Fruit fly (Drosophila melanogaster) whole organism, embryonic: ENCODE data around the gene CG7275.

Experiments
- CG3281 ChIP-seq: fragments of 200-800 bp; sonication (Bioruptor generic); optimal IDR thresholded peaks from 3 replicates; lab custom pipeline; 2017; ENCODE audit warnings: missing biosample characterization, mild to moderate bottlenecking, missing genetic modification characterization
- CG4424 ChIP-seq: fragments of 200-800 bp; sonication (Bioruptor generic); optimal IDR thresholded peaks from 3 replicates; lab custom pipeline; 2016; ENCODE audit warnings: missing biosample characterization, missing genetic modification characterization
- Doc3 ChIP-seq: fragments of 200-800 bp; sonication (Bioruptor generic); IDR thresholded peaks from 3 replicates; pipeline ENCODE4 v1.3.6; 2022; ENCODE audit warnings: missing biosample characterization, missing genetic modification characterization; ENCODE audit not compliant: partially characterized antibody
- Lpt ChIP-seq: fragments of >200 bp; optimal IDR thresholded peaks from 2 replicates; lab custom pipeline; 2018; ENCODE audit warnings: missing biosample characterization, missing genetic modification characterization
- Med ChIP-seq: fragments of 200-800 bp; sonication (Bioruptor generic); peaks from one replicate; lab custom pipeline; 2016; ENCODE audit warnings: missing biosample characterization, missing genetic modification characterization, mild to moderate bottlenecking, inconsistent platforms, moderate library complexity
- Mrtf ChIP-seq: fragments of 200-800 bp; sonication (Bioruptor generic); IDR thresholded peaks from 3 replicates; pipeline ENCODE4 v1.3.6; 2022; ENCODE audit warnings: missing biosample characterization, missing genetic modification characterization
- Sox102F ChIP-seq: fragments of 200-800 bp; sonication (Bioruptor generic); optimal IDR thresholded peaks from 2 replicates; lab custom pipeline; 2018; ENCODE audit warnings: missing biosample characterization, mild to moderate bottlenecking, missing genetic modification characterization, moderate library complexity
- Xbp1 ChIP-seq: fragments of 200-800 bp; sonication (Bioruptor generic); optimal IDR thresholded peaks from 3 replicates; lab custom pipeline; 2016; ENCODE audit warnings: missing biosample characterization, mild to moderate bottlenecking, missing genetic modification characterization
- da ChIP-seq: fragments of 200-800 bp; sonication (Bioruptor generic); optimal IDR thresholded peaks from 2 replicates; lab custom pipeline; 2016; ENCODE audit warnings: missing biosample characterization, missing genetic modification characterization
- nom ChIP-seq: fragments of 200-800 bp; sonication (Bioruptor generic); optimal IDR thresholded peaks from 2 replicates; lab custom pipeline; 2017; ENCODE audit warnings: missing biosample characterization, missing genetic modification characterization, mild to moderate bottlenecking, moderate library complexity, missing genetic modification reagents

DNA sequence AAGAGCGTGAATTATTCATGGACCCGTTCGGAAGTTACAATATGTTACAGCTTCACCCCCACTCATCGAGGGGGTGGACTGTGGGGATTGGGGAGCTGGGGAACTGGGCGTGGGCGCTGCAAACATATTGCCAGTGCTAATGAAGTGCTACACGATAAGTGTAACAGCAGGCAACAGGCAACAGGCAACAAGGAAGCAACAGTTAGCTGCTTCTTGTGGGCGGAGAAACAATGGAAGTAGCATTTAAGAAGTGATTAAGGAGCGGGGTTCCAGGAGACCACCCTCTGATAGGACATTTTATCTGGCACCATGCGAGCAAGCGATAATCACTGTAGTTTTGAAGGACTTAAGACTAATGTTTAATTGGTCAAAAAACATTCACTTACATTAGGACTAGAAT, 42.5 kb downstream of the CG7275 start:
- TF ChIP-seq Xbp1 (GFP tag; lab: Kevin White, UChicago) = no peak
- TF ChIP-seq CG4424 (GFP tag; lab: Kevin White, UChicago) = no peak
- no peak for TF ChIP-seq Med (GFP tag; lab: Kevin White, UChicago)
- no peak for TF ChIP-seq nom (GFP tag; lab: Kevin White, UChicago)
- no peak for TF ChIP-seq CG3281 (GFP tag; lab: Kevin White, UChicago)
- no peak for TF ChIP-seq Mrtf (GFP tag; lab: Robert Waterston, UW)
- TF ChIP-seq da (GFP tag; lab: Kevin White, UChicago) = no peak
- no peak for TF ChIP-seq Lpt (GFP tag; lab: Kevin White, UChicago)
- no peak for TF ChIP-seq Sox102F
- no peak for TF ChIP-seq Doc3 (GFP tag; lab: Robert Waterston, UW)
